Fruit fly (Drosophila melanogaster): ENCODE data around the gene CG12609.

dm6 chrX:18773817-18774216 lies 25.7 kb upstream of the CG12609 start, which contains the start of gene CCKLR-17D3:
- TF ChIP-seq Ets98B (GFP tag; IDR thresholded peaks at IDR 0.05) (no peak), CG12605 (GFP tag; IDR thresholded peaks at IDR 0.05) (no peak), CG9948 (tag; optimal IDR thresholded peaks at IDR 0.05) (no peak), CG34367 (tag; optimal IDR thresholded peaks at IDR 0.05) (no peak), CG10348 (GFP tag; IDR thresholded peaks at IDR 0.05) (no peak), EcR (GFP tag; optimal IDR thresholded peaks at IDR 0.05) (no peak), gl (tag; optimal IDR thresholded peaks at IDR 0.05) (no peak), D1 (tag; optimal IDR thresholded peaks at IDR 0.05) (no peak), Pif1B (GFP tag; optimal IDR thresholded peaks at IDR 0.05) (no peak), rn (GFP tag; IDR thresholded peaks at IDR 0.05) (no peak), CG32121 (GFP tag; IDR thresholded peaks at IDR 0.05) (0 out of 2 replicates have a peak, but pooled peaks have one; percentile 16)

All from whole organism, pupa.